Worm (Caenorhabditis elegans): Measurements from ENCODE around the gene hlh-26.

DNA sequence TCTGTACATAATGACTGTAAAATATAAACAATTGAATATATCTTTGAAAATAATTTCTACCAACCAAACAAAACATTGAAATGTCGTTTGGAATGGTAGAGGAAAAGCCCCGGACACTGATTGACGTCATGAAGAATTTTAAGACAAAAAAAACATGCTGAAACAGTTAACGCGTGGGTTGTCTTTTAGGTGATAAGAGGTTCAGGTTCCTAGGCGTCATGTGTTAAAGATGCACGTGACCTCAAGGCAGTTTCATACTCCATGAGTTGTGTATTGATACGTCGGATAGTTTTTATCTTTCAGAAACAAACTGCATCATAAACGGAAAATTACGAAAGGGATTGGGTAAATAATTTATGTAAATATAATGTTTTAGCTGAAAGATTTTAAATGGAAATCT lies 23.6 kb upstream of the hlh-26 start:
- no peak for TF ChIP-seq rec-8 (tag; optimal IDR thresholded peaks at IDR 0.05)
- TF ChIP-seq madf-6 (GFP tag; IDR thresholded peaks at IDR 0.05), result no peak
- TF ChIP-seq nhr-80 (tag; optimal IDR thresholded peaks at IDR 0.05), result peak; percentile 55
- TF ChIP-seq dox-1 (GFP tag; IDR thresholded peaks at IDR 0.05), result no peak
- TF ChIP-seq nhr-179 (tag; optimal IDR thresholded peaks at IDR 0.05), result no peak
- TF ChIP-seq lsl-1 (GFP tag; optimal IDR thresholded peaks at IDR 0.05), result no peak
- TF ChIP-seq C17E4.6 (GFP tag; IDR thresholded peaks at IDR 0.05), result no peak
- TF ChIP-seq dpl-1 (GFP tag; optimal IDR thresholded peaks at IDR 0.05), result no peak
- TF ChIP-seq cebp-1 (GFP tag; IDR thresholded peaks at IDR 0.05), result no peak
- TF ChIP-seq cebp-1 (tag; optimal IDR thresholded peaks at IDR 0.05), result no peak
- TF ChIP-seq atf-7 (tag; optimal IDR thresholded peaks at IDR 0.05), result no peak
- no peak for TF ChIP-seq T26A5.8 (tag; optimal IDR thresholded peaks at IDR 0.05)
- no peak for TF ChIP-seq bed-2 (GFP tag; IDR thresholded peaks at IDR 0.05)
- TF ChIP-seq unc-62 (GFP tag; optimal IDR thresholded peaks at IDR 0.05), result no peak
